Worm (Caenorhabditis elegans): ENCODE data around the gene E_BE45912.2.
A peak's percentile ranks its signal among the peaks of the same experiment; 100 is the strongest.

E_BE45912.2 gene

ce11 chrIII:1056989-1057687 is 26.2 kb upstream of the E_BE45912.2 start:
- peak; percentile 85 for TF ChIP-seq ceh-28 (tag; optimal IDR thresholded peaks at IDR 0.05)

ce11 chrIII:1054096-1054495 is 23.2 kb upstream of the E_BE45912.2 start:
- TF ChIP-seq nhr-25 (tag; optimal IDR thresholded peaks at IDR 0.05), result peak; percentile 13
- TF ChIP-seq nhr-23 (tag; optimal IDR thresholded peaks at IDR 0.05), result peak; percentile 83
- peak; percentile 44 for TF ChIP-seq hmg-11 (tag; optimal IDR thresholded peaks at IDR 0.05)
- no peak for TF ChIP-seq nhr-237 (tag; optimal IDR thresholded peaks at IDR 0.05)

ce11 chrIII:1053067-1053466 is 22.2 kb upstream of the E_BE45912.2 start, which contains the start of gene fbxo-11.2:
fbxo-11.2 (minus strand) TSS chrIII:1053242.
- TF ChIP-seq lsy-12 (tag; optimal IDR thresholded peaks at IDR 0.05) (no peak), nhr-25 (tag; optimal IDR thresholded peaks at IDR 0.05) (peak; percentile 67), nhr-23 (tag; optimal IDR thresholded peaks at IDR 0.05) (peak; percentile 6), unc-39 (tag; optimal IDR thresholded peaks at IDR 0.05) (no peak), hmg-11 (tag; optimal IDR thresholded peaks at IDR 0.05) (peak; percentile 49)

- no peak for TF ChIP-seq nhr-76 (tag; optimal IDR thresholded peaks at IDR 0.05)
- TF ChIP-seq unc-39 (tag; optimal IDR thresholded peaks at IDR 0.05), result no peak
- TF ChIP-seq ceh-82 (tag; optimal IDR thresholded peaks at IDR 0.05), result no peak
- TF ChIP-seq elt-2 (tag; optimal IDR thresholded peaks at IDR 0.05), result no peak
- TF ChIP-seq nhr-28 (tag; optimal IDR thresholded peaks at IDR 0.05), result no peak
- TF ChIP-seq nhr-23 (tag; optimal IDR thresholded peaks at IDR 0.05), result no peak
- TF ChIP-seq fkh-2 (tag; optimal IDR thresholded peaks at IDR 0.05), result no peak
- TF ChIP-seq lin-39 (tag; optimal IDR thresholded peaks at IDR 0.05), result no peak
- TF ChIP-seq nhr-67 (tag; optimal IDR thresholded peaks at IDR 0.05), result no peak
- no peak for TF ChIP-seq ceh-28 (tag; optimal IDR thresholded peaks at IDR 0.05)
- TF ChIP-seq skn-1 (tag; optimal IDR thresholded peaks at IDR 0.05), result no peak
- no peak for TF ChIP-seq elt-1 (tag; optimal IDR thresholded peaks at IDR 0.05)
- no peak for TF ChIP-seq ztf-4 (tag; optimal IDR thresholded peaks at IDR 0.05)
- TF ChIP-seq daf-12 (tag; optimal IDR thresholded peaks at IDR 0.05), result no peak
Measured at ce11 chrIII:1052291-1052690, 21.4 kb upstream of the E_BE45912.2 start.

- TF ChIP-seq pha-4 (tag; optimal IDR thresholded peaks at IDR 0.05), result no peak
- TF ChIP-seq ceh-9 (tag; optimal IDR thresholded peaks at IDR 0.05), result no peak
- no peak for TF ChIP-seq ceh-16 (tag; optimal IDR thresholded peaks at IDR 0.05)
- no peak for TF ChIP-seq aly-2 (tag; optimal IDR thresholded peaks at IDR 0.05)
- no peak for TF ChIP-seq elt-1 (tag; optimal IDR thresholded peaks at IDR 0.05)
- TF ChIP-seq mdl-1 (tag; optimal IDR thresholded peaks at IDR 0.05), result no peak
- TF ChIP-seq lsy-12 (tag; optimal IDR thresholded peaks at IDR 0.05), result no peak
- TF ChIP-seq lin-15B (tag; optimal IDR thresholded peaks at IDR 0.05), result no peak
- no peak for TF ChIP-seq sea-2 (GFP tag; optimal IDR thresholded peaks at IDR 0.05)
- no peak for TF ChIP-seq tbx-2 (tag; optimal IDR thresholded peaks at IDR 0.05)
- no peak for TF ChIP-seq ceh-82 (tag; optimal IDR thresholded peaks at IDR 0.05)
- TF ChIP-seq ZK546.5 (tag; optimal IDR thresholded peaks at IDR 0.05), result no peak
- TF ChIP-seq nhr-77 (tag; optimal IDR thresholded peaks at IDR 0.05), result no peak
- no peak for TF ChIP-seq egl-27 (tag; optimal IDR thresholded peaks at IDR 0.05)
- no peak for TF ChIP-seq fkh-10 (GFP tag; optimal IDR thresholded peaks at IDR 0.05)
- TF ChIP-seq elt-2 (tag; optimal IDR thresholded peaks at IDR 0.05), result no peak
- no peak for TF ChIP-seq nhr-237 (tag; optimal IDR thresholded peaks at IDR 0.05)
- TF ChIP-seq unc-39 (tag; optimal IDR thresholded peaks at IDR 0.05), result no peak
- no peak for TF ChIP-seq nhr-67 (tag; optimal IDR thresholded peaks at IDR 0.05)
- TF ChIP-seq snpc-4 (tag; optimal IDR thresholded peaks at IDR 0.05), result no peak
Measured at ce11 chrIII:1051877-1052276, 21.0 kb upstream of the E_BE45912.2 start.

- TF ChIP-seq nhr-43 (tag; optimal IDR thresholded peaks at IDR 0.05; ENCODE audit: poor library complexity, severe bottlenecking), result no peak
- TF ChIP-seq fos-1 (tag; optimal IDR thresholded peaks at IDR 0.05), result no peak
- TF ChIP-seq nhr-67 (tag; optimal IDR thresholded peaks at IDR 0.05), result no peak
- TF ChIP-seq lin-15B (tag; optimal IDR thresholded peaks at IDR 0.05), result no peak
- TF ChIP-seq ceh-9 (tag; optimal IDR thresholded peaks at IDR 0.05), result no peak
- no peak for TF ChIP-seq nhr-237 (tag; optimal IDR thresholded peaks at IDR 0.05)
- no peak for TF ChIP-seq fkh-10 (GFP tag; optimal IDR thresholded peaks at IDR 0.05)
- no peak for TF ChIP-seq pha-4 (tag; optimal IDR thresholded peaks at IDR 0.05)
- no peak for TF ChIP-seq lsy-12 (tag; optimal IDR thresholded peaks at IDR 0.05)
- no peak for TF ChIP-seq R02D3.7 (tag; optimal IDR thresholded peaks at IDR 0.05)
- TF ChIP-seq nhr-12 (tag; optimal IDR thresholded peaks at IDR 0.05), result no peak
- TF ChIP-seq snpc-4 (tag; optimal IDR thresholded peaks at IDR 0.05), result no peak
- no peak for TF ChIP-seq nhr-11 (tag; optimal IDR thresholded peaks at IDR 0.05)
- no peak for TF ChIP-seq lin-39 (tag; optimal IDR thresholded peaks at IDR 0.05)
- no peak for TF ChIP-seq ZK546.5 (tag; optimal IDR thresholded peaks at IDR 0.05)
- TF ChIP-seq zag-1 (tag; optimal IDR thresholded peaks at IDR 0.05), result no peak
- TF ChIP-seq aly-2 (tag; optimal IDR thresholded peaks at IDR 0.05), result no peak
- no peak for TF ChIP-seq daf-12 (tag; optimal IDR thresholded peaks at IDR 0.05)
Measured at ce11 chrIII:1043790-1044189, 12.9 kb upstream of the E_BE45912.2 start.

Measured in whole organism, L3 larva.